Fruit fly (Drosophila melanogaster) whole organism, prepupa: ENCODE measurements around the gene Trm7-32.
A peak's percentile ranks its signal among the peaks of the same experiment; 100 is the strongest.

Experiments used
- Blimp-1 ChIP-seq: fragments of 200-800 bp; sonication (Bioruptor generic); optimal IDR thresholded peaks from 3 replicates; lab custom pipeline; 2017; ENCODE audit warnings: missing biosample characterization, missing genetic modification characterization, mild to moderate bottlenecking, moderate library complexity, missing genetic modification reagents
- CG11762 ChIP-seq: fragments of 200-800 bp; sonication (Bioruptor generic); optimal IDR thresholded peaks from 3 replicates; lab custom pipeline; 2016; ENCODE audit warnings: missing biosample characterization, missing genetic modification characterization; ENCODE audit not compliant: insufficient read depth
- CG15336 ChIP-seq: fragments of 200-800 bp; sonication (Bioruptor generic); IDR thresholded peaks from 2 replicates; pipeline ENCODE4 v1.3.6; 2022; ENCODE audit warnings: missing biosample characterization, missing genetic modification characterization
- CG16779 ChIP-seq: fragments of 200-800 bp; sonication (Bioruptor generic); optimal IDR thresholded peaks from 3 replicates; lab custom pipeline; 2017; ENCODE audit warnings: missing biosample characterization, mild to moderate bottlenecking, missing genetic modification characterization
- CG3032 ChIP-seq: fragments of 200-800 bp; optimal IDR thresholded peaks from 2 replicates; lab custom pipeline; 2019; ENCODE audit warnings: missing biosample characterization, mild to moderate bottlenecking, missing genetic modification characterization, moderate library complexity
- CG32006 ChIP-seq: fragments of 200-800 bp; sonication (Bioruptor generic); optimal IDR thresholded peaks from 3 replicates; lab custom pipeline; 2017; ENCODE audit warnings: missing biosample characterization, mild to moderate bottlenecking, missing genetic modification characterization
- CG4318 ChIP-seq: fragments of 200-800 bp; sonication (Bioruptor generic); optimal IDR thresholded peaks from 3 replicates; lab custom pipeline; 2017; ENCODE audit warnings: missing biosample characterization, mild to moderate bottlenecking, missing genetic modification characterization
- CG6163 ChIP-seq: fragments of 200-800 bp; sonication (Bioruptor generic); IDR thresholded peaks from 3 replicates; pipeline ENCODE4 v1.3.6; 2022; ENCODE audit warnings: missing biosample characterization, missing genetic modification characterization
- CG6808 ChIP-seq: fragments of 200-800 bp; sonication (Bioruptor generic); optimal IDR thresholded peaks from 3 replicates; lab custom pipeline; 2017; ENCODE audit warnings: missing biosample characterization, missing genetic modification characterization, mild to moderate bottlenecking, moderate library complexity, missing genetic modification reagents
- CG6854 ChIP-seq: fragments of 200-800 bp; sonication (Bioruptor generic); optimal IDR thresholded peaks from 2 replicates; lab custom pipeline; 2017; ENCODE audit warnings: missing biosample characterization, mild to moderate bottlenecking, missing genetic modification characterization
- CG7368 ChIP-seq: fragments of 200-800 bp; sonication (Bioruptor generic); optimal IDR thresholded peaks from 3 replicates; lab custom pipeline; 2016; ENCODE audit warnings: missing biosample characterization, missing genetic modification characterization
- CG9139 ChIP-seq: fragments of 200-800 bp; sonication (Bioruptor generic); optimal IDR thresholded peaks from 3 replicates; lab custom pipeline; 2017; ENCODE audit warnings: missing biosample characterization, mild to moderate bottlenecking, missing genetic modification characterization
- Eip75B ChIP-seq: fragments of 200-800 bp; sonication (Bioruptor generic); optimal IDR thresholded peaks from 3 replicates; lab custom pipeline; 2016; ENCODE audit warnings: missing biosample characterization, missing genetic modification characterization
- Eip78C ChIP-seq: fragments of 200-800 bp; sonication (Bioruptor generic); peaks from one replicate; lab custom pipeline; 2016; ENCODE audit warnings: missing biosample characterization, missing genetic modification characterization
- Eip93F ChIP-seq: fragments of 200-800 bp; sonication (Bioruptor generic); optimal IDR thresholded peaks from 2 replicates; lab custom pipeline; 2016; ENCODE audit warnings: missing biosample characterization, mild to moderate bottlenecking, missing genetic modification characterization
- Ets96B ChIP-seq: fragments of 200-800 bp; optimal IDR thresholded peaks from 2 replicates; lab custom pipeline; 2019; ENCODE audit warnings: missing biosample characterization, mild to moderate bottlenecking, missing genetic modification characterization, moderate library complexity
- Gug ChIP-seq: fragments of 200-800 bp; sonication (Bioruptor generic); IDR thresholded peaks from 2 replicates; pipeline ENCODE4 v1.3.6; 2022; ENCODE audit warnings: missing biosample characterization, missing genetic modification characterization
- Hr38 ChIP-seq: sonication (Bioruptor generic); optimal IDR thresholded peaks from 2 replicates; lab custom pipeline; 2016; ENCODE audit warnings: missing biosample characterization, missing genetic modification characterization
- Lpt ChIP-seq: fragments of 200-800 bp; sonication (Bioruptor generic); optimal IDR thresholded peaks from 3 replicates; lab custom pipeline; 2016; ENCODE audit warnings: missing biosample characterization, missing genetic modification characterization
- Smox ChIP-seq: fragments of 200-800 bp; sonication (Bioruptor generic); optimal IDR thresholded peaks from 3 replicates; lab custom pipeline; 2016; ENCODE audit warnings: missing biosample characterization, missing genetic modification characterization
- Sox14 ChIP-seq: fragments of 200-800 bp; sonication (Bioruptor generic); optimal IDR thresholded peaks from 3 replicates; lab custom pipeline; 2016; ENCODE audit warnings: missing biosample characterization, missing genetic modification characterization
- Sox15 ChIP-seq: fragments of 200-800 bp; sonication (Bioruptor generic); optimal IDR thresholded peaks from 3 replicates; lab custom pipeline; 2016; ENCODE audit warnings: missing biosample characterization, missing genetic modification characterization
- acj6 ChIP-seq: fragments of 200-800 bp; sonication (Bioruptor generic); optimal IDR thresholded peaks from 3 replicates; lab custom pipeline; 2016; ENCODE audit warnings: missing biosample characterization, missing genetic modification characterization
- cyc ChIP-seq: fragments of 200-800 bp; sonication (Bioruptor generic); optimal IDR thresholded peaks from 3 replicates; lab custom pipeline; 2016; ENCODE audit warnings: missing biosample characterization, missing genetic modification characterization
- dsx ChIP-seq: fragments of 200-800 bp; optimal IDR thresholded peaks from 3 replicates; lab custom pipeline; 2019; ENCODE audit warnings: missing biosample characterization, mild to moderate bottlenecking, missing genetic modification characterization, moderate library complexity; ENCODE audit not compliant: poor library complexity, severe bottlenecking
- eg ChIP-seq: fragments of 200-800 bp; sonication (Bioruptor generic); IDR thresholded peaks from 3 replicates; pipeline ENCODE4 v1.3.6; 2022; ENCODE audit warnings: missing biosample characterization, missing genetic modification characterization
- esn ChIP-seq: fragments of 200-800 bp; sonication (Bioruptor generic); optimal IDR thresholded peaks from 2 replicates; lab custom pipeline; 2016; ENCODE audit warnings: missing biosample characterization, mild to moderate bottlenecking, missing genetic modification characterization, moderate library complexity
- fd59A ChIP-seq: fragments of 200-800 bp; sonication (Bioruptor generic); optimal IDR thresholded peaks from 2 replicates; lab custom pipeline; 2017; ENCODE audit warnings: missing biosample characterization, mild to moderate bottlenecking, missing genetic modification characterization, missing genetic modification reagents
- fkh ChIP-seq: fragments of 200-800 bp; sonication (Bioruptor generic); optimal IDR thresholded peaks from 3 replicates; lab custom pipeline; 2017; ENCODE audit warnings: missing biosample characterization, mild to moderate bottlenecking, missing genetic modification characterization, moderate library complexity
- lz ChIP-seq: fragments of 200-800 bp; sonication (Bioruptor generic); optimal IDR thresholded peaks from 3 replicates; lab custom pipeline; 2016; ENCODE audit warnings: missing biosample characterization, missing genetic modification characterization
- net ChIP-seq: fragments of 200-800 bp; sonication (Bioruptor generic); optimal IDR thresholded peaks from 3 replicates; lab custom pipeline; 2016; ENCODE audit warnings: missing biosample characterization, missing genetic modification characterization
- svp ChIP-seq: fragments of 200-800 bp; sonication (Bioruptor generic); peaks from one replicate; lab custom pipeline; 2016; ENCODE audit warnings: missing biosample characterization, missing genetic modification characterization
- vri ChIP-seq: fragments of 200-800 bp; sonication (Bioruptor generic); optimal IDR thresholded peaks from 3 replicates; lab custom pipeline; 2016; ENCODE audit warnings: missing biosample characterization, mild to moderate bottlenecking, missing genetic modification characterization

The Trm7-32 gene

DNA sequence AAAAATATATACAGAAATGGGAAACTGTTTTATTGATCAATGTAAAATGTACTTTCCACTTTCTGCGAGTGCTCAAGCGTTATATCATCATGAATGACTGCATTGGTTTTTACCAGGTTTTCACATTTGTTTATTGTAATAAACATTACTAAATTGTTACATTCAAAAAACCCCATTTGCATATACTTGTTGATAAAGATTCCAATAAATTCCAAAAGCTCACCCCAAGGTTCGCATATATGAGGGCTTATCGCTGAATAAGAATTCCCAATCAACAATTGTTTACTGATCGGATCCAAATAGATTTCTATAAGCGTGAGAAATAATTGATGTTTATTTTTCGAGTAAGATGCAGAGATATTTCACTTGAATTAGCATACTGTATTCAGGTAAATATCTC is 37.0 kb upstream of the Trm7-32 start:
- TF ChIP-seq svp (GFP tag; lab: Kevin White, UChicago) (peak; percentile 39), fd59A (GFP tag; lab: Kevin White, UChicago) (no peak), CG11762 (no peak)
- TF ChIP-seq, all 60 proteins: peak for 1

- TF ChIP-seq CG6163 (GFP tag; lab: Robert Waterston, UW) (no peak), Blimp-1 (GFP tag; lab: Kevin White, UChicago) (no peak), Hr38 (GFP tag; lab: Kevin White, UChicago) (no peak), Gug (GFP tag; lab: Robert Waterston, UW) (no peak), dsx (GFP tag; lab: Kevin White, UChicago) (no peak), Eip75B (GFP tag; lab: Kevin White, UChicago) (no peak), svp (GFP tag; lab: Kevin White, UChicago) (no peak), Sox14 (no peak), Lpt (GFP tag; lab: Kevin White, UChicago) (no peak), CG16779 (tag; lab: Kevin White, UChicago) (no peak), CG6808 (GFP tag; lab: Kevin White, UChicago) (no peak), Eip78C (GFP tag; lab: Kevin White, UChicago) (no peak), lz (GFP tag; lab: Kevin White, UChicago) (no peak), CG6854 (no peak)
Observed at dm6 chr3R:17007336-17007735, 33.1 kb upstream of the Trm7-32 start.

DNA sequence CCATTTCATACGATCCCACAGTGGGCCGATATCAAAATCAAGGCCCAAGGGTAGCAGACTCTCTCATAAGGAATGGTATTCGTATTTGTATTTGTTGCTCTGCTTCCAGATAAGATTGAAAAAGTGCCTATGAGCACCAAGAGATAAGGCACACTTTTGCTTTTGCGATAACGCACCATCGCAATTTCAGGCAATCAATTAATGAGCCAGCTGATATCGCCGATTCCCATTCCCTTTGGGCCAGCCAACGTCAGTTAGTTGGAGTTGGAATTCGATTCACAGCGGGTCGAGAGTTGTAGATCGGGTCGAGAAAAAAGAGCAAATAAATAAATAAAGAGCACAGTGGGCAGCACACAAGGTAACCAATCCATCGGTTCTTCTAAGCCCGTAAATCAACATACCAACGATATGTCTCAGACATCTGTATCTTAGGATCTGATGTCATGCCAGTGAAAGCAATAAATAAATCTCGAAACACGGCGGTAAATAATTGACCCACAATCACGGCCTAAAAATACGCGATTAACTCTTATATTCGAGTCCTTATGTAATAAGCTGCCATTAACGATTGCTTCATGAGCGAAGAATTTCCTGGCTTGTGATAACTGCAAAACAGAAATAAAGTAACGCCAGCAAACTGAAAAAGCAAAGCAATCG is 32.3 kb upstream of the Trm7-32 start, which contains the start of gene CG8907:
TSS of gene CG8907 (plus strand) at position 252 of the 657 bp plus-strand sequence.
- TF ChIP-seq Eip93F (GFP tag; lab: Kevin White, UChicago), result no peak
- no peak for TF ChIP-seq CG15336 (GFP tag; lab: Robert Waterston, UW)
- no peak for TF ChIP-seq Blimp-1 (GFP tag; lab: Kevin White, UChicago)
- no peak for TF ChIP-seq CG3032 (tag; lab: Kevin White, UChicago)
- no peak for TF ChIP-seq fkh
- TF ChIP-seq Sox15, result no peak
- TF ChIP-seq fd59A (GFP tag; lab: Kevin White, UChicago), result no peak
- TF ChIP-seq vri (GFP tag; lab: Kevin White, UChicago), result peak; percentile 93
- peak; percentile 94 for TF ChIP-seq svp (GFP tag; lab: Kevin White, UChicago)
- no peak for TF ChIP-seq Gug (GFP tag; lab: Robert Waterston, UW)
- TF ChIP-seq CG32006 (GFP tag; lab: Kevin White, UChicago), result no peak
- no peak for TF ChIP-seq esn
- TF ChIP-seq eg (GFP tag; lab: Robert Waterston, UW), result no peak
- peak; percentile 49 for TF ChIP-seq Eip78C (GFP tag; lab: Kevin White, UChicago)

DNA sequence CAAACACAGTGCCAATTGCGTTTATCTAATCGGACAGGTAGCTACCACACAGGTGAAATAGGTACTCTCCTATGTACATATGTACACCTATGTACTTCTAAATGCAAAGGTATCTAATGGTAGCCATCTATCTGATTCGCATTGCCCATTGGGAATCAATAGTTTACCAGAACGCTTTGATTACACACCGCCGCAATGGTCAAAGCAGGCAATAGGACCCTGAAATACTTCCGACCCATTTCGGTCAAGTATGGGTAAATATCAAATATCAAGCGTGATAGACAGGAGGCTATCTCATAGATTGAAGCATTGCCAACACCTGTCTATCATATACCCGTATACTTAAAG is 31.8 kb upstream of the Trm7-32 start:
- peak; percentile 53 for TF ChIP-seq vri (GFP tag; lab: Kevin White, UChicago)
- no peak for TF ChIP-seq net

dm6 chr3R:17014276-17014675 is 26.2 kb upstream of the Trm7-32 start, which contains the start of gene Pxd:
Gene Pxd (plus strand): TSS chr3R:17014576.
- TF ChIP-seq Eip75B (GFP tag; lab: Kevin White, UChicago) (no peak), CG9139 (GFP tag; lab: Kevin White, UChicago) (no peak), CG4318 (GFP tag; lab: Kevin White, UChicago) (no peak), cyc (no peak), Ets96B (tag; lab: Kevin White, UChicago) (no peak), Smox (GFP tag; lab: Kevin White, UChicago) (no peak), acj6 (GFP tag; lab: Kevin White, UChicago) (no peak), CG7368 (GFP tag; lab: Kevin White, UChicago) (no peak)
- TF ChIP-seq, all 60 proteins: peak for 0
